Fruit fly (Drosophila melanogaster): ENCODE data around the gene CG32444.

The CG32444 gene

DNA sequence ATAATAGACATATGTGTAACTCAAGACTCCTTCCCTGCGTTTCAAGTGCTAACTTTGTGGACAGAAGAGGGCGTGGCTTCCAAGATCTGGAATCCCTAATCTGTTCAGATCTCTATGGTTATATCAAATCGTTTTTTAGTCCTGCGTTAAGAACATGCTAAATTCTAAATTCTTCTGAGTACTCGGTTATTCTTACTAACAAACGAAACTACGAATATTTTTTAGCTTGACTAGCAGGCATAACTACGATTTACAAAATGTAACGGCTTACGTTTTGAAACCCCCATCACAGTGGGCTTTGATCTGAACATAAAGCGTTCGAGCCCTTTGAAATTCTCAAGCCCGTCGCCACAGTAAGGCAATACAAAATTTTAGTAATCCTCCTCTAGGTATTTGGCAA is 2.3 kb downstream of the CG32444 start, which contains the start of gene CG32445:
CG32445 (plus strand) TSS at position 301 of the 400 bp plus-strand sequence.
- TF ChIP-seq Myc (optimal IDR thresholded peaks at IDR 0.05), result no peak
- TF ChIP-seq psq (optimal IDR thresholded peaks at IDR 0.05), result no peak
- no peak for TF ChIP-seq h (optimal IDR thresholded peaks at IDR 0.05)
- no peak for TF ChIP-seq Sin3A (optimal IDR thresholded peaks at IDR 0.05)
- no peak for TF ChIP-seq insv (optimal IDR thresholded peaks at IDR 0.05)
- TF ChIP-seq ttk (optimal IDR thresholded peaks at IDR 0.05), result no peak

DNA sequence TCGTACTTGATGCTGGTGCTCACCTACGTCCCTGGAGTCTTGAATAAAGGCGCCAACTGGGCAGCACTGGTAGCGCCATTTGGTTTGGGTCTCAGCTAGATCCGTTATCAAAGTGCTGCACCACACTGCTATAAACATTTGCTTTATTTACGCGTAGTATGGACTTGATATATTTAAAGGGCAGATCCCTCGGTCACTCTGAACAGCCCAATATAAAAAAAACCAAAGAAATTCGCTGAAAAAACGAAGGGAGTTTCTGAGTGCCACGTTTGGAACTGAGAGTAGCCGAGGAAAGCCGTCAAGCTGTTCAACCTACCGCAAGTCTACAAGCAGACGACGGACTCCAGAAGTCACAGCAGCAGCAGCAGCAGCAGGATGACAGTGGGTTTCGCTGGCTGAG is 4.1 kb downstream of the CG32444 start, which contains the start of gene Atox1:
Atox1 (plus strand) TSS at position 181 of the 400 bp plus-strand sequence.
- TF ChIP-seq ttk (optimal IDR thresholded peaks at IDR 0.05) (no peak), h (optimal IDR thresholded peaks at IDR 0.05) (no peak), Myc (optimal IDR thresholded peaks at IDR 0.05) (no peak), insv (optimal IDR thresholded peaks at IDR 0.05) (no peak), psq (optimal IDR thresholded peaks at IDR 0.05) (no peak), Sin3A (optimal IDR thresholded peaks at IDR 0.05) (no peak)

DNA sequence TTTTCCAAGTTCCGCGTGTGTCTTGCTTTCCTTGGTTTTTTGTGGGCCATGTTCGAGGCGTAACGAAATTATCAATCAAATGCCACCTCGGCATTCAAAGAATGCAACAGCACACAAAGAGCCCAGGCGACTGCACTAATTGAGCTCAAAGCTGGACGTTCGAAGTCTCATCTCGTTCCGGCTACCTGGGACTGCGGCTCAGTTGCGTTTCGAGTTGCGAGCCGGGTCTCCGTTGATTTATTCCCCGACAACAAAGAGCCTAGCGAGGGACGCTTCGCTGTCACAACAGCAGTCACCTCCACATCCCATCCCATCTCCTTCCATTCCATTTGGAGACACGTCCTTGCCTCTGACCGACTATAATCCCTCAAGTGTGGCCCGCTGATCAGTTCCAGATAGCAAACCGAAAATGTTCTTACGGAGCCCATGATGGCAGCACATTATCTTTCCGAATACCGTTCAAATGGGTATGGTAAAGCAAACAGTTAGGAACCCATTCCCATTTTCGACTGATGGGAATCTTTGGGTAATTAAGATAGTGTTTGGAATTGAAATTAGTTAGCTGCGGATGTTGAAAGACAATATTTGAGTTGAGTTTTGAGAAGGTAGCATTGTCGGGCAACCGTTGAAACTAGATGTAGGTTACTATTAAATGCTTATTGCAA is 6.3 kb downstream of the CG32444 start:
- TF ChIP-seq insv (optimal IDR thresholded peaks at IDR 0.05), result no peak

DNA sequence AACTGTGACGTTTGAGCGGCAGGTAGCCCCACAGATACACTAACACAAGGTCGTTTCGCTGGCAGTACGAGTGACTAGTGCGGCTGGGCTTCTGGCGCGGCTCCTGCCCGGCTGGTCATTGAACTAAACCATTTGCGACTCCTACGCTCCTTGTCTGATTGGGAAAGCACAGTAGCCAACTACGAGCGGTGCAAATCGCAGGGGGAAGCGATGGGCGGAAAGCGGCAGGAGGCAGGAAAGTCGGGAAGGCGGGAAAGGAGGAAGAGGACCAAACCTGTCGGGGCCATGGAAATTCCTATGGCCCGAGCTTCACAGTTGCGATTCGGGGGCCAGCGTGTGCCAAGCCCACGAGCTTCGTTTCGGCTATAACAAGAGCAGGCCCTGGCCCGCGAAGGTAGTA is 7.4 kb downstream of the CG32444 start:
- no peak for TF ChIP-seq psq (optimal IDR thresholded peaks at IDR 0.05)
- no peak for TF ChIP-seq h (optimal IDR thresholded peaks at IDR 0.05)
- no peak for TF ChIP-seq Sin3A (optimal IDR thresholded peaks at IDR 0.05)
- no peak for TF ChIP-seq ttk (optimal IDR thresholded peaks at IDR 0.05)
- no peak for TF ChIP-seq insv (optimal IDR thresholded peaks at IDR 0.05)
- TF ChIP-seq Myc (optimal IDR thresholded peaks at IDR 0.05), result no peak

DNA sequence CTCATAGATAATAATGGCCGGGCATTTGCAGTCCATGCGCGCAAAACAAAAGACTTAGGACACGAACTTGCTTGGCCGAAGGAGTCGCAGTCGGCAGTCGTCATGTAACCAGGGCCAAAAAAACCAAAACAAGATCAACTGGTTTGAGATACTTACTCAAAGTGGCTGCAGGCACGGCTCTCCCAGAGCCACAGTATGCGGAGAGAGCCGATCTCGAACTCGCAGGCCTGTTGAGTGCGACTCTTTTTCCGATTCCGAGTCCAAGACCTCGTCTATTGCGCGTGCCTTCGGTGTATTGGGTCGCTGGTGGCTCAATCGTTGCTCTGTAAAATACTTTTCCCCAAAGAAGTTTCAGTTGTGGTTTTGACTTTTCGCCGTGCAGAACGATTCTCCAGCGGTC is 7.9 kb downstream of the CG32444 start, which contains the start of gene CG43980:
CG43980 (plus strand) TSS at position 352 of the 400 bp plus-strand sequence.
- no peak for TF ChIP-seq psq (optimal IDR thresholded peaks at IDR 0.05)
- TF ChIP-seq insv (optimal IDR thresholded peaks at IDR 0.05), result no peak
- TF ChIP-seq h (optimal IDR thresholded peaks at IDR 0.05), result no peak
- no peak for TF ChIP-seq ttk (optimal IDR thresholded peaks at IDR 0.05)
- no peak for TF ChIP-seq Myc (optimal IDR thresholded peaks at IDR 0.05)
- no peak for TF ChIP-seq Sin3A (optimal IDR thresholded peaks at IDR 0.05)

DNA sequence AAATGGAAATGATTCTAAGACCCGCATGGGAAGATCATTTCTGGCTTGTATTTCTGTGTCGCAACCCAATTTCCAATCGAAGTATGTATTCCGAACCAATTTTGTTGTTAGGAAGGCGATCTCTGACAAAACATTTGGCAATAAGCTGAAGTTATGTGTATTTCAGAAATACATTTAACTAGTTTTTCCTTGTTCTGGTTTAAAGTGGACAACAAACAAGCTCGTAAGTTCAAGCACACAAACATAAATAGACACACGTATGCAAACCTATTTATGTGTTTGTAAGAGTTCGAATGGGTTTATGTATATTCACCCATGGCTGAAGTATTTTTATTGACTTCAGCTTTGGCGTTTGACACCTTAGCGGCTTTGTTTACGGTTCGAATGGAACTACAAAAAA is 9.1 kb downstream of the CG32444 start:
- TF ChIP-seq h (optimal IDR thresholded peaks at IDR 0.05), result no peak
- no peak for TF ChIP-seq Myc (optimal IDR thresholded peaks at IDR 0.05)
- no peak for TF ChIP-seq psq (optimal IDR thresholded peaks at IDR 0.05)
- no peak for TF ChIP-seq Sin3A (optimal IDR thresholded peaks at IDR 0.05)
- no peak for TF ChIP-seq ttk (optimal IDR thresholded peaks at IDR 0.05)
- no peak for TF ChIP-seq insv (optimal IDR thresholded peaks at IDR 0.05)

DNA sequence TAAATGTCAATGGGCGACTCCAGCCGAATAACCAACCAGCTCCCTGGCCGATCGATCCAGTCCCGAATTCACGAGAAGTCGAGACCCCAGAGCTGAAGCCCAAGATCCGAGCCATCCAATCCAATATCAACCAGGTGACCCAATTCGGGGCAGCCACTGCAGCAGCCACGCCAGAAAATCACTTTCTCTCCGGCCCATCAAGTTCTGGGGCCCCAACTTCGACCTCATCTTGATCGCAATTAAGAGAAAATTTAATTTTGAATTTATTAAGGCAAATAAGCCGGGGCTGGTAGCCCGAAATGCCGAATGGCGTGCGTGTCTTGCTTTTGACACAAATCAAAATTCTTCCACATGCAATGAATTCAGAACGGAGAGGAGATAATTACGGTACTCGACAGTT is 11.1 kb downstream of the CG32444 start:
- no peak for TF ChIP-seq ttk (optimal IDR thresholded peaks at IDR 0.05)
- TF ChIP-seq psq (optimal IDR thresholded peaks at IDR 0.05), result no peak
- TF ChIP-seq Myc (optimal IDR thresholded peaks at IDR 0.05), result no peak
- no peak for TF ChIP-seq h (optimal IDR thresholded peaks at IDR 0.05)
- no peak for TF ChIP-seq Sin3A (optimal IDR thresholded peaks at IDR 0.05)
- TF ChIP-seq insv (optimal IDR thresholded peaks at IDR 0.05), result no peak

DNA sequence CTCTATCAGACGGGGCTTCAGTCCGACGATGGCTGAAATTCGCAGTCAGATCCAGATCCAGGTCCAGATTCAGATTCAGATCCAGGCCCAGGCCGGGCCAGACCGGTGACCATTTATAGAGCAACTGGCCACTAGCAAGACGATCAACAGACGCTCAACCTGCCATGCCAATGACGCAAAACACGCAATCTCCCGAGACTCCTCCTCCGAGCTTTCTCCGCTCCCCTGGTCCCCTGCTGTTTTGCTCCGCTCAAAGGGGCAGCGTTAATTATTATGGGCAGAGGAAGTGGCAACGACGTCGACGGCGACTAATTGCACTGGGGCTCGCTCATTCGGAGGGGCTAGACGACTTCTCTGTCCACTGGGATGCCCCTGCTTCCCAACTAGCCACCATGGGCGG is 14.7 kb downstream of the CG32444 start:
- no peak for TF ChIP-seq Sin3A (optimal IDR thresholded peaks at IDR 0.05)
- no peak for TF ChIP-seq Myc (optimal IDR thresholded peaks at IDR 0.05)
- TF ChIP-seq ttk (optimal IDR thresholded peaks at IDR 0.05), result no peak
- no peak for TF ChIP-seq h (optimal IDR thresholded peaks at IDR 0.05)
- no peak for TF ChIP-seq psq (optimal IDR thresholded peaks at IDR 0.05)
- no peak for TF ChIP-seq insv (optimal IDR thresholded peaks at IDR 0.05)

DNA sequence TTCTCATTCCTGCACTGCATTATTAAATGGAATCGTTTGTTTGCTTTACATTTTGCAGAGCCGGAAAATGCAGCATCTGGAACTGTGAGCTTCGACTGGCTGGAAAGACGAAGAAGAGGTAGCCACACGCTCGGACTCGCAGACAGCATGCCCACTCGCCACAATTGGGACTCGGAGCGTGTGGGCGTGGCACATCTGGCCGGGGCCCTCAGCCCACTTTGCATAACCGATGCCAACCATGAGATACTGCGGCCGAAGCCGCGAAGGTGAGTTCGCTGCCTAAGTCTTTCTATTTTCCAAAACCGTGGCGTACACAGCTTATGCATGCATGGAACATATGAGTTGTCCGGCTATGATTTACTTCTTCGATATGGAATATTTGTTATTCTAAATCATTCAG is 15.4 kb downstream of the CG32444 start:
- TF ChIP-seq psq (optimal IDR thresholded peaks at IDR 0.05) (no peak), Myc (optimal IDR thresholded peaks at IDR 0.05) (no peak), ttk (optimal IDR thresholded peaks at IDR 0.05) (no peak), insv (optimal IDR thresholded peaks at IDR 0.05) (no peak), h (optimal IDR thresholded peaks at IDR 0.05) (no peak), Sin3A (optimal IDR thresholded peaks at IDR 0.05) (no peak)

DNA sequence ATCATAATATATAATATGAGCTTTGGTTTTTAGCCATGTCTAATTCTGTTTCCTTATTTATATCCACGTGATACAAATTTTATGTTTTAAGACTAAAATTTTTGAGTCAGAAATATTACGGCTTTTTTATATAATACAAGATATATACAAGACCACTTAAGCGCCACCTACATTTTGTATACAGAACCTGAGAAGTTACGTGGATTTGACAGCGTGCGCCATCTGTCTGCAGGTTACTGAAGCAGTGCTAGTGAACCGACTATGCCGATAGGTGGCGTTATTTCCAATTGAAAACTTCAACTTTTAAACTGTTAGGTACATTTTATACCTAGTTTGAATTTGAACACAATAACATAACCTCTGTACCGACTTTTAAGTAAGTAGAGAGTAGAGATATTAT is 16.0 kb downstream of the CG32444 start:
- TF ChIP-seq Myc (optimal IDR thresholded peaks at IDR 0.05) (no peak), insv (optimal IDR thresholded peaks at IDR 0.05) (no peak), ttk (optimal IDR thresholded peaks at IDR 0.05) (no peak), Sin3A (optimal IDR thresholded peaks at IDR 0.05) (no peak), h (optimal IDR thresholded peaks at IDR 0.05) (no peak), psq (optimal IDR thresholded peaks at IDR 0.05) (no peak)

DNA sequence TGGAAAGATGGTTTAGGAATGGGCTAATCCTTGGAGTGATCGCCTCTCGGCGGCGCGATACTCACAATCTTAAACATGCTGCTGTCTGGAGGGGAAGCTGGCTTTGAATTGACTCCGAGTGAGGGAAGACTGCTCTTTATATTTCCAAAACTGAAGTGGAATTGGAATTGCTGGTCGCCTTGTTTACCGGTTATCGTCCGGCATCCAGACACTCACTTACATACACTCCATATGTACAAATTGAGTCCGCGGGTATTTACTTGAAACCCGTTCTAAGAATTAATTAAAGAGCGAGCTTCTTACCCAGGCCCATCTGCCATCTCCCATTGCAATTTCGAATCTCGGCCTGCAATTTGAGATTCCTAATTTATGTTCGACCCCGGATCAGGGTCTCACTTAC is 30.1 kb downstream of the CG32444 start, which contains the start of gene Cpr78E:
Cpr78E (minus strand) TSS at position 101 of the 400 bp plus-strand sequence.
- no peak for TF ChIP-seq Sin3A (optimal IDR thresholded peaks at IDR 0.05)
- TF ChIP-seq psq (optimal IDR thresholded peaks at IDR 0.05), result no peak

DNA sequence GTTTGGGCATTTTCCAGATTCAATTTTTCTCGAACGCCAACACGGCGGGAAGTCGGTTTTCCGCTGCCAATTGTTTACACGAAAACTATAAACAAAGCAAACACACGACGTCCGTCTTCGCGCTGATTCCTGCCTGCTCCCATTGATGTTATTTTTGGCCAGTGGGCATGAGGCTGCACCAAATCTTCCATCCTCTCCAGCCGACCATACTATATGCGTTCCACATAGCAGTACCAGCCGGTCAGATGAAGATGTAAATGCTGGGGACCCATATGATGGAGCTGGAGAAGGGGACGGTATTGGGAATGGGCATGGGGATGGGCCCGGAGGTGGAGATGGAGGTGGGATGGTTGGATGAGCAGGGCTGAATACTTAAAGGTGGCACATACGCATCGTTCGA is 30.8 kb downstream of the CG32444 start:
- TF ChIP-seq Myc (optimal IDR thresholded peaks at IDR 0.05), result no peak
- TF ChIP-seq ttk (optimal IDR thresholded peaks at IDR 0.05), result no peak
- no peak for TF ChIP-seq h (optimal IDR thresholded peaks at IDR 0.05)
- TF ChIP-seq psq (optimal IDR thresholded peaks at IDR 0.05), result no peak
- no peak for TF ChIP-seq insv (optimal IDR thresholded peaks at IDR 0.05)
- no peak for TF ChIP-seq Sin3A (optimal IDR thresholded peaks at IDR 0.05)

DNA sequence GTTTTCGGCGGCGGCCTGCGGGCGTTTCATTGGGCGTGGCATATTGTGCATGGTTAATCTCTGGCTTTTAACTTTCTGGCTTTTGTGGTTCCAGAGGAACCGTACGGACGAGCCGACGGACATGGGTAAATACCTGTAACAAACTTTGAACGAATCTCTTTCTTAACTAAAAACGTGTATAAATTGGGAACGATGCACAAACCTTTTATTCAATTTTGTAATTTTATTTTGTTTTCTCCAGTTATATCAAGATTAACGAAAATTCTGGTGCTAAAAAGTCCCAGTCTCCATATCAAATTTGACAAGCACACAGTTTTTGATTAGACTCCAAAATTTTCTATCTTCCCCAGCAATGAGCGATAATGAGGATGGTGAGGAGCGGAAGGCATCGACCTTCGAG is 35.1 kb downstream of the CG32444 start, which contains the start of gene CG11249:
CG11249 (plus strand) TSS at position 301 of the 400 bp plus-strand sequence.
- TF ChIP-seq ttk (optimal IDR thresholded peaks at IDR 0.05) (no peak), psq (optimal IDR thresholded peaks at IDR 0.05) (no peak), insv (optimal IDR thresholded peaks at IDR 0.05) (no peak), Sin3A (optimal IDR thresholded peaks at IDR 0.05) (no peak), h (optimal IDR thresholded peaks at IDR 0.05) (no peak), Myc (optimal IDR thresholded peaks at IDR 0.05) (no peak)

Data from Kc167 (cell line).